Worm (Caenorhabditis elegans) whole organism, L1 larva: Measurements from ENCODE around the gene C09F5.1.

ENCODE experiments used
- F16B12.6 ChIP-seq: fragments of 150-350 bp; optimal IDR thresholded peaks from 2 replicates; lab custom pipeline; 2014; ENCODE audit warnings: missing biosample characterization, missing genetic modification characterization
- Y116A8C.19 ChIP-seq: sonication (generic microtip); optimal IDR thresholded peaks from 2 replicates; lab custom pipeline; 2016; ENCODE audit warnings: missing compliant biosample characterization, missing genetic modification characterization, borderline replicate concordance
- aha-1 ChIP-seq: fragments of 150-350 bp; optimal IDR thresholded peaks from 2 replicates; lab custom pipeline; 2014; ENCODE audit warnings: missing biosample characterization, missing genetic modification characterization
- alr-1 ChIP-seq: fragments of 200-800 bp; sonication (Bioruptor generic); optimal IDR thresholded peaks from 2 replicates; lab custom pipeline; 2018; ENCODE audit warnings: borderline replicate concordance, mild to moderate bottlenecking, missing genetic modification characterization, missing compliant biosample characterization
- aly-2 ChIP-seq: fragments of 150-350 bp; optimal IDR thresholded peaks from 2 replicates; lab custom pipeline; 2014; ENCODE audit warnings: missing biosample characterization, missing genetic modification characterization
- ama-1 ChIP-seq: fragments of 150-350 bp; optimal IDR thresholded peaks from 2 replicates; lab custom pipeline; 2014
- ceh-88 ChIP-seq: fragments of 200-800 bp; sonication (Bioruptor generic); IDR thresholded peaks from 2 replicates; pipeline ENCODE4 v1.3.6; 2022; ENCODE audit warnings: missing genetic modification characterization, missing compliant biosample characterization
- ceh-90 ChIP-seq: sonication (generic microtip); optimal IDR thresholded peaks from 2 replicates; lab custom pipeline; 2016; ENCODE audit warnings: missing genetic modification characterization, missing compliant biosample characterization
- dsc-1 ChIP-seq: sonication (generic microtip); optimal IDR thresholded peaks from 2 replicates; lab custom pipeline; 2016; ENCODE audit warnings: mild to moderate bottlenecking, missing genetic modification characterization, missing compliant biosample characterization
- efl-3 ChIP-seq: fragments of 200-800 bp; sonication (Bioruptor generic); optimal IDR thresholded peaks from 2 replicates; lab custom pipeline; 2018; ENCODE audit warnings: mild to moderate bottlenecking, missing genetic modification characterization, missing compliant biosample characterization
- egl-27 ChIP-seq, 2 experiments: fragments of 150-350 bp in 1 of 2; sonication (generic microtip); optimal IDR thresholded peaks; 3 replicates each; lab custom pipeline; 2017 to 2018; ENCODE audit warnings: missing biosample characterization in 2 of 2, missing genetic modification characterization in 2 of 2, missing genetic modification reagents in 2 of 2
- elt-2 ChIP-seq: sonication (generic microtip); optimal IDR thresholded peaks from 2 replicates; lab custom pipeline; 2016; ENCODE audit warnings: missing genetic modification characterization, mild to moderate bottlenecking, inconsistent platforms, missing compliant biosample characterization, missing genetic modification reagents
- elt-3 ChIP-seq, 6 experiments: fragments of 150-350 bp in 1 of 6; sonication (generic microtip); optimal IDR thresholded peaks; 2 replicates each; lab custom pipeline; 2017 to 2018; ENCODE audit warnings: missing biosample characterization in 6 of 6, missing genetic modification characterization in 6 of 6, inconsistent platforms in 1 of 6
- ets-5 ChIP-seq: fragments of 200-800 bp; sonication (Bioruptor generic); IDR thresholded peaks from 2 replicates; pipeline ENCODE4 v1.3.6; 2022; ENCODE audit warnings: missing genetic modification characterization, missing compliant biosample characterization
- fkh-4 ChIP-seq: sonication (generic microtip); optimal IDR thresholded peaks from 2 replicates; lab custom pipeline; 2016; ENCODE audit warnings: missing compliant biosample characterization, missing genetic modification characterization, borderline replicate concordance
- hlh-17 ChIP-seq: fragments of 200-800 bp; sonication (Bioruptor generic); optimal IDR thresholded peaks from 2 replicates; lab custom pipeline; 2018; ENCODE audit warnings: missing genetic modification characterization, mild to moderate bottlenecking, missing compliant biosample characterization, moderate library complexity, borderline replicate concordance
- hlh-4 ChIP-seq: sonication (generic microtip); optimal IDR thresholded peaks from 2 replicates; lab custom pipeline; 2016; ENCODE audit warnings: mild to moderate bottlenecking, missing genetic modification characterization, missing compliant biosample characterization
- irx-1 ChIP-seq: sonication (generic microtip); optimal IDR thresholded peaks from 2 replicates; lab custom pipeline; 2016; ENCODE audit warnings: missing genetic modification characterization, missing compliant biosample characterization
- isw-1 ChIP-seq: fragments of 200-800 bp; sonication (Bioruptor generic); IDR thresholded peaks from 2 replicates; pipeline ENCODE4 v1.3.6; 2022; ENCODE audit warnings: missing genetic modification characterization, missing compliant biosample characterization
- jun-1 ChIP-seq: fragments of 150-350 bp; optimal IDR thresholded peaks from 2 replicates; lab custom pipeline; 2014; ENCODE audit warnings: missing biosample characterization, missing genetic modification reagents, missing genetic modification characterization
- lin-13 ChIP-seq: fragments of 150-350 bp; optimal IDR thresholded peaks from 2 replicates; lab custom pipeline; 2014; ENCODE audit warnings: missing biosample characterization, missing genetic modification reagents, missing genetic modification characterization
- lin-14 ChIP-seq: fragments of 200-800 bp; sonication (Bioruptor generic); optimal IDR thresholded peaks from 2 replicates; lab custom pipeline; 2018; ENCODE audit warnings: mild to moderate bottlenecking, missing genetic modification characterization, moderate library complexity, missing compliant biosample characterization
- lin-35 ChIP-seq, 2 experiments: fragments of 150-350 bp; optimal IDR thresholded peaks; 2 replicates each; lab custom pipeline; 2014; ENCODE audit warnings: missing biosample characterization in 2 of 2, missing genetic modification characterization in 2 of 2, missing genetic modification reagents in 2 of 2
- lir-3 ChIP-seq: sonication (generic microtip); optimal IDR thresholded peaks from 2 replicates; lab custom pipeline; 2016; ENCODE audit warnings: mild to moderate bottlenecking, missing genetic modification characterization, moderate library complexity, missing compliant biosample characterization; ENCODE audit not compliant: poor library complexity
- lsy-2 ChIP-seq, 2 experiments: fragments of 150-350 bp; optimal IDR thresholded peaks; 2 replicates each; lab custom pipeline; 2014; ENCODE audit warnings: missing biosample characterization in 2 of 2, missing genetic modification characterization in 2 of 2
- mab-9 ChIP-seq: fragments of 200-800 bp; sonication (Bioruptor generic); IDR thresholded peaks from 2 replicates; pipeline ENCODE4 v1.3.6; 2022; ENCODE audit warnings: missing genetic modification reagents, missing genetic modification characterization, missing compliant biosample characterization
- mdl-1 ChIP-seq, 2 experiments: fragments of 150-350 bp; optimal IDR thresholded peaks; 2 replicates each; lab custom pipeline; 2014 to 2017; ENCODE audit warnings: missing biosample characterization in 2 of 2, missing genetic modification characterization in 2 of 2, inconsistent platforms in 1 of 2
- nhr-28 ChIP-seq: fragments of 150-350 bp; optimal IDR thresholded peaks from 2 replicates; lab custom pipeline; 2014; ENCODE audit warnings: missing biosample characterization, missing genetic modification characterization
- nhr-47 ChIP-seq: sonication (generic microtip); optimal IDR thresholded peaks from 2 replicates; lab custom pipeline; 2016; ENCODE audit warnings: mild to moderate bottlenecking, missing genetic modification characterization, moderate library complexity, missing compliant biosample characterization
- nhr-71 ChIP-seq: sonication (generic microtip); optimal IDR thresholded peaks from 2 replicates; lab custom pipeline; 2016; ENCODE audit warnings: mild to moderate bottlenecking, missing genetic modification characterization, moderate library complexity, missing compliant biosample characterization
- nhr-77 ChIP-seq: fragments of 150-350 bp; optimal IDR thresholded peaks from 2 replicates; lab custom pipeline; 2014; ENCODE audit warnings: missing biosample characterization, missing genetic modification characterization
- nhr-90 ChIP-seq: sonication (generic microtip); optimal IDR thresholded peaks from 2 replicates; lab custom pipeline; 2016; ENCODE audit warnings: mild to moderate bottlenecking, missing genetic modification characterization, missing compliant biosample characterization; ENCODE audit not compliant: poor library complexity
- pqm-1 ChIP-seq: sonication (generic microtip); optimal IDR thresholded peaks from 3 replicates; lab custom pipeline; 2017; ENCODE audit warnings: missing biosample characterization, missing genetic modification characterization
- rnt-1 ChIP-seq: sonication (generic microtip); optimal IDR thresholded peaks from 2 replicates; lab custom pipeline; 2016; ENCODE audit warnings: mild to moderate bottlenecking, missing genetic modification characterization, moderate library complexity, missing compliant biosample characterization
- sptf-1 ChIP-seq: fragments of 150-350 bp; optimal IDR thresholded peaks from 2 replicates; lab custom pipeline; 2014; ENCODE audit warnings: missing biosample characterization, missing genetic modification characterization
- sup-37 ChIP-seq: fragments of 200-800 bp; sonication (Bioruptor generic); optimal IDR thresholded peaks from 2 replicates; lab custom pipeline; 2018; ENCODE audit warnings: mild to moderate bottlenecking, missing genetic modification characterization, missing compliant biosample characterization
- unc-130 ChIP-seq: fragments of 150-350 bp; optimal IDR thresholded peaks from 2 replicates; lab custom pipeline; 2017; ENCODE audit warnings: missing biosample characterization, missing genetic modification characterization, inconsistent platforms
- unc-30 ChIP-seq: sonication (generic microtip); optimal IDR thresholded peaks from 2 replicates; lab custom pipeline; 2017; ENCODE audit warnings: missing biosample characterization, missing genetic modification characterization
- unc-62 ChIP-seq: fragments of 150-350 bp; optimal IDR thresholded peaks from 2 replicates; lab custom pipeline; 2014; ENCODE audit warnings: missing biosample characterization, missing genetic modification reagents, missing genetic modification characterization
- unc-98 ChIP-seq: fragments of 200-800 bp; sonication (Bioruptor generic); IDR thresholded peaks from 2 replicates; pipeline ENCODE4 v1.3.6; 2022; ENCODE audit warnings: missing genetic modification characterization, missing compliant biosample characterization
- xbp-1 ChIP-seq: sonication (generic microtip); optimal IDR thresholded peaks from 2 replicates; lab custom pipeline; 2016; ENCODE audit warnings: missing genetic modification characterization, missing compliant biosample characterization
- zip-4 ChIP-seq: fragments of 200-800 bp; sonication (Bioruptor generic); optimal IDR thresholded peaks from 2 replicates; lab custom pipeline; 2018; ENCODE audit warnings: mild to moderate bottlenecking, missing genetic modification characterization, moderate library complexity, missing compliant biosample characterization
- ztf-11 ChIP-seq, 2 experiments: sonication (generic microtip); optimal IDR thresholded peaks; 2 replicates each; lab custom pipeline; 2016 to 2017; ENCODE audit warnings: missing genetic modification characterization in 2 of 2, missing biosample characterization in 1 of 2, missing compliant biosample characterization in 1 of 2
- ztf-4 ChIP-seq: fragments of 150-350 bp; optimal IDR thresholded peaks from 2 replicates; lab custom pipeline; 2014; ENCODE audit warnings: missing biosample characterization, missing genetic modification characterization

Gene C09F5.1

ce11 chrIII:634618-635017 lies 23.9 kb upstream of the C09F5.1 start, which contains the start of gene fem-2 (continued):
- no peak for TF ChIP-seq elt-2 (tag; lab: Kevin White, UChicago)
- no peak for TF ChIP-seq elt-3 (tag; optimal IDR thresholded peaks at IDR 0.05; lab: Kevin White, UChicago)
- no peak for TF ChIP-seq egl-27 (tag; optimal IDR thresholded peaks at IDR 0.05; lab: Kevin White, UChicago)
- TF ChIP-seq unc-130 = peak; percentile 22
- peak; percentile 9 for TF ChIP-seq zip-4 (GFP tag; lab: Kevin White, UChicago)
- TF ChIP-seq ztf-4 = no peak
- TF ChIP-seq mab-9 (GFP tag; lab: Robert Waterston, UW) = no peak
- TF ChIP-seq ceh-90 = no peak
- peak; percentile 64 for TF ChIP-seq nhr-71 (tag; lab: Kevin White, UChicago)
- TF ChIP-seq xbp-1 (tag; lab: Kevin White, UChicago) = peak; percentile 50
- TF ChIP-seq efl-3 (GFP tag; lab: Kevin White, UChicago) = no peak
- peak; percentile 57 for TF ChIP-seq nhr-90 (tag; lab: Kevin White, UChicago)
- TF ChIP-seq nhr-47 = peak; percentile 66
- TF ChIP-seq isw-1 (GFP tag; lab: Robert Waterston, UW) = peak; percentile 16; the same call in 1 of the 2 replicates
- peak in 1 of 2 experiments; percentile 15 for TF ChIP-seq mdl-1 (tag; optimal IDR thresholded peaks at IDR 0.05; lab: Kevin White, UChicago)
- peak; percentile 26 for TF ChIP-seq lin-13 (GFP tag; lab: Kevin White, UChicago)
- no peak for TF ChIP-seq lin-14 (GFP tag; lab: Kevin White, UChicago)
- no peak for TF ChIP-seq sup-37 (GFP tag; lab: Kevin White, UChicago)
- no peak for TF ChIP-seq unc-30 (tag; lab: Kevin White, UChicago)
- peak; percentile 24 for TF ChIP-seq rnt-1 (tag; lab: Kevin White, UChicago)
- TF ChIP-seq ama-1 = no peak
- no peak for TF ChIP-seq alr-1
- no peak for TF ChIP-seq irx-1 (tag; lab: Kevin White, UChicago)
- TF ChIP-seq dsc-1 (tag; lab: Kevin White, UChicago) = peak; percentile 16
- TF ChIP-seq fkh-4 (tag; lab: Kevin White, UChicago) = no peak
- no peak for TF ChIP-seq aha-1

ce11 chrIII:636067-636466 lies 22.4 kb upstream of the C09F5.1 start, which contains the start of gene T19C3.7:
TSS of gene T19C3.7 (minus strand) at chrIII:636167.
- TF ChIP-seq zip-4 (GFP tag; lab: Kevin White, UChicago) (no peak), lir-3 (tag; lab: Kevin White, UChicago) (no peak), unc-62 (no peak), hlh-17 (GFP tag; lab: Kevin White, UChicago) (no peak), aha-1 (no peak), lin-13 (GFP tag; lab: Kevin White, UChicago) (no peak), nhr-77 (tag; lab: Kevin White, UChicago) (no peak), xbp-1 (tag; lab: Kevin White, UChicago) (no peak), fkh-4 (tag; lab: Kevin White, UChicago) (no peak), aly-2 (tag; lab: Kevin White, UChicago) (no peak), sptf-1 (tag; lab: Kevin White, UChicago) (no peak), ceh-88 (GFP tag; lab: Robert Waterston, UW) (no peak), Y116A8C.19 (no peak), nhr-90 (tag; lab: Kevin White, UChicago) (no peak), ztf-11 (tag; optimal IDR thresholded peaks at IDR 0.05; lab: Kevin White, UChicago) (no peak), lin-14 (GFP tag; lab: Kevin White, UChicago) (no peak), ets-5 (GFP tag; lab: Robert Waterston, UW) (no peak), lsy-2 (tag; optimal IDR thresholded peaks at IDR 0.05; lab: Kevin White, UChicago) (no peak), nhr-28 (no peak)

ce11 chrIII:638319-638718 lies 20.2 kb upstream of the C09F5.1 start, which contains the start of gene sbds-1:
TSS of gene sbds-1 (minus strand) at chrIII:638419.
- TF ChIP-seq hlh-4 = no peak
- no peak for TF ChIP-seq sptf-1 (tag; lab: Kevin White, UChicago)
- TF ChIP-seq unc-98 = no peak
- no peak for TF ChIP-seq irx-1 (tag; lab: Kevin White, UChicago)
- TF ChIP-seq F16B12.6 (tag; lab: Kevin White, UChicago) = no peak
- no peak for TF ChIP-seq isw-1 (GFP tag; lab: Robert Waterston, UW)
- TF ChIP-seq pqm-1 (tag; lab: Kevin White, UChicago) = no peak
- TF ChIP-seq jun-1 (tag; lab: Kevin White, UChicago) = no peak
- no peak for TF ChIP-seq ets-5 (GFP tag; lab: Robert Waterston, UW)
- TF ChIP-seq zip-4 (GFP tag; lab: Kevin White, UChicago) = no peak
- no peak for TF ChIP-seq lin-35 (GFP tag; optimal IDR thresholded peaks at IDR 0.05; lab: Kevin White, UChicago)
